Worm (Caenorhabditis elegans): ENCODE measurements around the gene W08F4.1.

W08F4.1 gene

ce11 chrII:577632-578031 lies 15.7 kb upstream of the W08F4.1 start, which contains the start of gene W08F4.7:
W08F4.7 (minus strand) TSS chrII:577732.
- TF ChIP-seq med-1 (GFP tag; optimal IDR thresholded peaks at IDR 0.05; ENCODE audit: insufficient read depth) (no peak), T22C8.4 (GFP tag; IDR thresholded peaks at IDR 0.05) (no peak), klf-2 (GFP tag; conservative IDR thresholded peaks at IDR 0.05) (no peak), ztf-23 (GFP tag; IDR thresholded peaks at IDR 0.05) (no peak), ztf-29 (GFP tag; IDR thresholded peaks at IDR 0.05) (no peak), ref-1 (GFP tag; conservative IDR thresholded peaks at IDR 0.05) (no peak), tab-1 (GFP tag; IDR thresholded peaks at IDR 0.05) (no peak), cog-1 (tag; optimal IDR thresholded peaks at IDR 0.05) (no peak), flt-1 (GFP tag; IDR thresholded peaks at IDR 0.05) (no peak)

- TF ChIP-seq ref-1 (GFP tag; conservative IDR thresholded peaks at IDR 0.05) = no peak
- TF ChIP-seq med-1 (GFP tag; optimal IDR thresholded peaks at IDR 0.05; ENCODE audit: insufficient read depth) = no peak
- TF ChIP-seq ztf-29 (GFP tag; IDR thresholded peaks at IDR 0.05) = no peak
- TF ChIP-seq tab-1 (GFP tag; IDR thresholded peaks at IDR 0.05) = no peak
- TF ChIP-seq klf-2 (GFP tag; conservative IDR thresholded peaks at IDR 0.05) = no peak
- TF ChIP-seq ztf-23 (GFP tag; IDR thresholded peaks at IDR 0.05) = no peak
- TF ChIP-seq flt-1 (GFP tag; IDR thresholded peaks at IDR 0.05) = no peak
- no peak for TF ChIP-seq T22C8.4 (GFP tag; IDR thresholded peaks at IDR 0.05)
- TF ChIP-seq cog-1 (tag; optimal IDR thresholded peaks at IDR 0.05) = no peak
These were observed 14.5 kb upstream of the W08F4.1 start for ce11 chrII:578803-579202.

- TF ChIP-seq ztf-29 (GFP tag; IDR thresholded peaks at IDR 0.05) (no peak), ztf-23 (GFP tag; IDR thresholded peaks at IDR 0.05) (no peak), klf-2 (GFP tag; conservative IDR thresholded peaks at IDR 0.05) (no peak), tab-1 (GFP tag; IDR thresholded peaks at IDR 0.05) (no peak), cog-1 (tag; optimal IDR thresholded peaks at IDR 0.05) (no peak), T22C8.4 (GFP tag; IDR thresholded peaks at IDR 0.05) (no peak), flt-1 (GFP tag; IDR thresholded peaks at IDR 0.05) (no peak), ref-1 (GFP tag; conservative IDR thresholded peaks at IDR 0.05) (no peak), med-1 (GFP tag; optimal IDR thresholded peaks at IDR 0.05; ENCODE audit: insufficient read depth) (no peak)
These were observed 13.1 kb upstream of the W08F4.1 start, which contains the start of the genes cdc-37 and W08F4.3 for ce11 chrII:580189-580643. cdc-37 (minus strand) TSS chrII:580593. W08F4.3 (plus strand) TSS chrII:580602.

- TF ChIP-seq flt-1 (GFP tag; IDR thresholded peaks at IDR 0.05) = no peak
- TF ChIP-seq med-1 (GFP tag; optimal IDR thresholded peaks at IDR 0.05; ENCODE audit: insufficient read depth) = no peak
- TF ChIP-seq ztf-23 (GFP tag; IDR thresholded peaks at IDR 0.05) = no peak
- no peak for TF ChIP-seq cog-1 (tag; optimal IDR thresholded peaks at IDR 0.05)
- no peak for TF ChIP-seq ztf-29 (GFP tag; IDR thresholded peaks at IDR 0.05)
- no peak for TF ChIP-seq ref-1 (GFP tag; conservative IDR thresholded peaks at IDR 0.05)
- TF ChIP-seq tab-1 (GFP tag; IDR thresholded peaks at IDR 0.05) = no peak
- TF ChIP-seq klf-2 (GFP tag; conservative IDR thresholded peaks at IDR 0.05) = no peak
- TF ChIP-seq T22C8.4 (GFP tag; IDR thresholded peaks at IDR 0.05) = no peak
These were observed 11.3 kb upstream of the W08F4.1 start for ce11 chrII:581983-582382.

ce11 chrII:582649-583048 lies 10.7 kb upstream of the W08F4.1 start, which contains the start of gene fbxb-14:
fbxb-14 (minus strand) TSS chrII:582749.
- TF ChIP-seq tab-1 (GFP tag; IDR thresholded peaks at IDR 0.05) (no peak), ztf-29 (GFP tag; IDR thresholded peaks at IDR 0.05) (no peak), med-1 (GFP tag; optimal IDR thresholded peaks at IDR 0.05; ENCODE audit: insufficient read depth) (no peak), ref-1 (GFP tag; conservative IDR thresholded peaks at IDR 0.05) (no peak), klf-2 (GFP tag; conservative IDR thresholded peaks at IDR 0.05) (no peak), flt-1 (GFP tag; IDR thresholded peaks at IDR 0.05) (no peak), ztf-23 (GFP tag; IDR thresholded peaks at IDR 0.05) (no peak), T22C8.4 (GFP tag; IDR thresholded peaks at IDR 0.05) (no peak), cog-1 (tag; optimal IDR thresholded peaks at IDR 0.05) (no peak)

ce11 chrII:584321-584848 lies 8.9 kb upstream of the W08F4.1 start, which contains the start of the genes W08F4.12 and W08F4.13:
W08F4.12 (minus strand) TSS chrII:584421.
W08F4.13 (plus strand) TSS chrII:584798.
- TF ChIP-seq med-1 (GFP tag; optimal IDR thresholded peaks at IDR 0.05; ENCODE audit: insufficient read depth) (no peak), cog-1 (tag; optimal IDR thresholded peaks at IDR 0.05) (no peak), T22C8.4 (GFP tag; IDR thresholded peaks at IDR 0.05) (no peak), ztf-23 (GFP tag; IDR thresholded peaks at IDR 0.05) (no peak), flt-1 (GFP tag; IDR thresholded peaks at IDR 0.05) (no peak), tab-1 (GFP tag; IDR thresholded peaks at IDR 0.05) (no peak), ref-1 (GFP tag; conservative IDR thresholded peaks at IDR 0.05) (no peak), klf-2 (GFP tag; conservative IDR thresholded peaks at IDR 0.05) (no peak), ztf-29 (GFP tag; IDR thresholded peaks at IDR 0.05) (no peak)

ce11 chrII:587533-587932 lies 5.8 kb upstream of the W08F4.1 start, which contains the start of gene fbxb-34:
fbxb-34 (plus strand) TSS chrII:587833.
- TF ChIP-seq med-1 (GFP tag; optimal IDR thresholded peaks at IDR 0.05; ENCODE audit: insufficient read depth) (no peak), ref-1 (GFP tag; conservative IDR thresholded peaks at IDR 0.05) (no peak), tab-1 (GFP tag; IDR thresholded peaks at IDR 0.05) (no peak), klf-2 (GFP tag; conservative IDR thresholded peaks at IDR 0.05) (no peak), ztf-29 (GFP tag; IDR thresholded peaks at IDR 0.05) (no peak), ztf-23 (GFP tag; IDR thresholded peaks at IDR 0.05) (no peak), T22C8.4 (GFP tag; IDR thresholded peaks at IDR 0.05) (no peak), flt-1 (GFP tag; IDR thresholded peaks at IDR 0.05) (no peak), cog-1 (tag; optimal IDR thresholded peaks at IDR 0.05) (no peak)

ce11 chrII:591110-591509 lies 2.2 kb upstream of the W08F4.1 start, which contains the start of gene W08F4.10:
W08F4.10 (minus strand) TSS chrII:591210.
- no peak for TF ChIP-seq cog-1 (tag; optimal IDR thresholded peaks at IDR 0.05)
- no peak for TF ChIP-seq klf-2 (GFP tag; conservative IDR thresholded peaks at IDR 0.05)
- TF ChIP-seq tab-1 (GFP tag; IDR thresholded peaks at IDR 0.05) = no peak
- no peak for TF ChIP-seq ztf-23 (GFP tag; IDR thresholded peaks at IDR 0.05)
- TF ChIP-seq flt-1 (GFP tag; IDR thresholded peaks at IDR 0.05) = no peak
- no peak for TF ChIP-seq ztf-29 (GFP tag; IDR thresholded peaks at IDR 0.05)
- no peak for TF ChIP-seq med-1 (GFP tag; optimal IDR thresholded peaks at IDR 0.05; ENCODE audit: insufficient read depth)
- TF ChIP-seq ref-1 (GFP tag; conservative IDR thresholded peaks at IDR 0.05) = no peak
- TF ChIP-seq T22C8.4 (GFP tag; IDR thresholded peaks at IDR 0.05) = no peak

- no peak for TF ChIP-seq flt-1 (GFP tag; IDR thresholded peaks at IDR 0.05)
- no peak for TF ChIP-seq ref-1 (GFP tag; conservative IDR thresholded peaks at IDR 0.05)
- no peak for TF ChIP-seq tab-1 (GFP tag; IDR thresholded peaks at IDR 0.05)
- no peak for TF ChIP-seq med-1 (GFP tag; optimal IDR thresholded peaks at IDR 0.05; ENCODE audit: insufficient read depth)
- TF ChIP-seq T22C8.4 (GFP tag; IDR thresholded peaks at IDR 0.05) = no peak
- TF ChIP-seq ztf-29 (GFP tag; IDR thresholded peaks at IDR 0.05) = no peak
- no peak for TF ChIP-seq ztf-23 (GFP tag; IDR thresholded peaks at IDR 0.05)
- TF ChIP-seq klf-2 (GFP tag; conservative IDR thresholded peaks at IDR 0.05) = no peak
- no peak for TF ChIP-seq cog-1 (tag; optimal IDR thresholded peaks at IDR 0.05)
These were observed 3.4 kb downstream of the W08F4.1 start for ce11 chrII:596702-597101.

Measured in whole organism, midembryonic.